Worm (Caenorhabditis elegans) whole organism, late embryonic: ENCODE results near the gene C46C11.3.

ENCODE experiments used
- C08G9.2 ChIP-seq: sonication (generic microtip); optimal IDR thresholded peaks from 2 replicates; lab custom pipeline; 2016; ENCODE audit warnings: mild to moderate bottlenecking, missing genetic modification characterization, moderate library complexity, missing compliant biosample characterization
- F13H6.1 ChIP-seq: sonication (generic microtip); optimal IDR thresholded peaks from 2 replicates; lab custom pipeline; 2016; ENCODE audit warnings: missing genetic modification characterization, missing compliant biosample characterization
- K02D7.2 ChIP-seq: sonication (generic microtip); optimal IDR thresholded peaks from 2 replicates; lab custom pipeline; 2017; ENCODE audit warnings: mild to moderate bottlenecking, missing genetic modification characterization, missing compliant biosample characterization
- K09A11.1 ChIP-seq: sonication (generic microtip); optimal IDR thresholded peaks from 2 replicates; lab custom pipeline; 2017; ENCODE audit warnings: antibody characterized with exemption, mild to moderate bottlenecking, missing genetic modification characterization, missing compliant biosample characterization; ENCODE audit not compliant: insufficient read depth
- T23F11.4 ChIP-seq: fragments of 200-800 bp; sonication (Bioruptor generic); optimal IDR thresholded peaks from 2 replicates; lab custom pipeline; 2018; ENCODE audit warnings: mild to moderate bottlenecking, missing genetic modification characterization, missing compliant biosample characterization
- Y22D7AL.16 ChIP-seq: sonication (generic microtip); optimal IDR thresholded peaks from 2 replicates; lab custom pipeline; 2016; ENCODE audit warnings: missing genetic modification characterization, missing compliant biosample characterization
- ceh-14 ChIP-seq: sonication (generic microtip); optimal IDR thresholded peaks from 2 replicates; lab custom pipeline; 2016; ENCODE audit warnings: missing genotype, missing genetic modification characterization, missing compliant biosample characterization
- ceh-18 ChIP-seq: sonication (generic microtip); optimal IDR thresholded peaks from 2 replicates; lab custom pipeline; 2016; ENCODE audit warnings: missing genetic modification characterization, missing compliant biosample characterization
- ceh-2 ChIP-seq: sonication (generic microtip); optimal IDR thresholded peaks from 2 replicates; lab custom pipeline; 2016; ENCODE audit warnings: missing genotype, missing genetic modification characterization, missing compliant biosample characterization
- ceh-22 ChIP-seq: sonication (generic microtip); optimal IDR thresholded peaks from 2 replicates; lab custom pipeline; 2017; ENCODE audit warnings: missing biosample characterization, missing genetic modification characterization
- ceh-24 ChIP-seq: sonication (generic microtip); optimal IDR thresholded peaks from 2 replicates; lab custom pipeline; 2016; ENCODE audit warnings: mild to moderate bottlenecking, missing genetic modification characterization, missing compliant biosample characterization
- ceh-31 ChIP-seq: sonication (generic microtip); optimal IDR thresholded peaks from 2 replicates; lab custom pipeline; 2016; ENCODE audit warnings: missing genetic modification characterization, missing compliant biosample characterization
- ceh-34 ChIP-seq: sonication (generic microtip); optimal IDR thresholded peaks from 2 replicates; lab custom pipeline; 2016; ENCODE audit warnings: mild to moderate bottlenecking, missing genetic modification characterization, missing compliant biosample characterization
- ceh-45 ChIP-seq: fragments of 200-800 bp; sonication (Bioruptor generic); IDR thresholded peaks from 2 replicates; pipeline ENCODE4 v1.3.6; 2022; ENCODE audit warnings: missing genetic modification reagents, missing genetic modification characterization, missing compliant biosample characterization
- ceh-6 ChIP-seq: fragments of 200-800 bp; sonication (Bioruptor generic); optimal IDR thresholded peaks from 2 replicates; lab custom pipeline; 2018; ENCODE audit warnings: mild to moderate bottlenecking, missing genetic modification characterization, missing compliant biosample characterization
- che-1 ChIP-seq: sonication (generic microtip); optimal IDR thresholded peaks from 2 replicates; lab custom pipeline; 2016; ENCODE audit warnings: mild to moderate bottlenecking, missing genetic modification characterization, missing compliant biosample characterization
- dmd-4 ChIP-seq: sonication (generic microtip); optimal IDR thresholded peaks from 2 replicates; lab custom pipeline; 2016; ENCODE audit warnings: borderline replicate concordance, missing genetic modification characterization, missing compliant biosample characterization
- dve-1 ChIP-seq: sonication (generic microtip); optimal IDR thresholded peaks from 2 replicates; lab custom pipeline; 2017; ENCODE audit warnings: antibody characterized with exemption, mild to moderate bottlenecking, missing genetic modification characterization, missing compliant biosample characterization
- elt-2 ChIP-seq: sonication (generic microtip); optimal IDR thresholded peaks from 2 replicates; lab custom pipeline; 2016; ENCODE audit warnings: missing genetic modification reagents, missing genetic modification characterization, missing compliant biosample characterization
- fkh-10 ChIP-seq: fragments of 150-350 bp; optimal IDR thresholded peaks from 2 replicates; lab custom pipeline; 2014; ENCODE audit warnings: missing biosample characterization, missing genetic modification reagents, missing genetic modification characterization
- gmeb-2 ChIP-seq: sonication (generic microtip); optimal IDR thresholded peaks from 2 replicates; lab custom pipeline; 2016; ENCODE audit warnings: missing genetic modification characterization, inconsistent platforms, missing compliant biosample characterization
- hlh-13 ChIP-seq: fragments of 200-800 bp; sonication (Bioruptor generic); optimal IDR thresholded peaks from 2 replicates; lab custom pipeline; 2018; ENCODE audit warnings: mild to moderate bottlenecking, missing genetic modification characterization, missing compliant biosample characterization
- hlh-15 ChIP-seq: sonication (generic microtip); optimal IDR thresholded peaks from 2 replicates; lab custom pipeline; 2016; ENCODE audit warnings: missing genetic modification characterization, missing compliant biosample characterization
- hlh-6 ChIP-seq: sonication (generic microtip); optimal IDR thresholded peaks from 2 replicates; lab custom pipeline; 2016; ENCODE audit warnings: missing genotype, missing genetic modification characterization, missing compliant biosample characterization
- hlh-8 ChIP-seq: sonication (generic microtip); optimal IDR thresholded peaks from 2 replicates; lab custom pipeline; 2016; ENCODE audit warnings: missing genotype, missing genetic modification characterization, missing compliant biosample characterization
- lim-6 ChIP-seq: sonication (generic microtip); optimal IDR thresholded peaks from 2 replicates; lab custom pipeline; 2016; ENCODE audit warnings: missing genetic modification characterization, missing compliant biosample characterization
- madf-2 ChIP-seq: sonication (generic microtip); optimal IDR thresholded peaks from 2 replicates; lab custom pipeline; 2017; ENCODE audit warnings: missing genetic modification characterization, missing compliant biosample characterization
- nfya-1 ChIP-seq: sonication (generic microtip); optimal IDR thresholded peaks from 2 replicates; lab custom pipeline; 2017; ENCODE audit warnings: missing genetic modification characterization, mild to moderate bottlenecking, missing compliant biosample characterization, antibody characterized with exemption, moderate library complexity
- nhr-11 ChIP-seq: fragments of 150-350 bp; optimal IDR thresholded peaks from 2 replicates; lab custom pipeline; 2014; ENCODE audit warnings: missing biosample characterization, missing genetic modification characterization
- odd-2 ChIP-seq: sonication (generic microtip); optimal IDR thresholded peaks from 2 replicates; lab custom pipeline; 2017; ENCODE audit warnings: antibody characterized with exemption, mild to moderate bottlenecking, missing genetic modification characterization, missing compliant biosample characterization
- pag-3 ChIP-seq: sonication (generic microtip); optimal IDR thresholded peaks from 2 replicates; lab custom pipeline; 2016; ENCODE audit warnings: missing compliant biosample characterization, missing genetic modification characterization, borderline replicate concordance
- pat-9 ChIP-seq: fragments of 200-800 bp; sonication (Bioruptor generic); optimal IDR thresholded peaks from 2 replicates; lab custom pipeline; 2018; ENCODE audit warnings: mild to moderate bottlenecking, missing genetic modification characterization, moderate library complexity, missing compliant biosample characterization
- pax-1 ChIP-seq: fragments of 150-350 bp; optimal IDR thresholded peaks from 2 replicates; lab custom pipeline; 2014; ENCODE audit warnings: missing biosample characterization, missing genetic modification characterization
- pha-2 ChIP-seq: sonication (generic microtip); optimal IDR thresholded peaks from 2 replicates; lab custom pipeline; 2017; ENCODE audit warnings: mild to moderate bottlenecking, missing genetic modification characterization, missing compliant biosample characterization
- pha-4 ChIP-seq: fragments of 150-350 bp; optimal IDR thresholded peaks from 2 replicates; lab custom pipeline; 2018; ENCODE audit warnings: missing biosample characterization, missing genetic modification reagents, missing genetic modification characterization
- pqm-1 ChIP-seq: sonication (generic microtip); optimal IDR thresholded peaks from 2 replicates; lab custom pipeline; 2016; ENCODE audit warnings: missing genetic modification characterization, missing compliant biosample characterization
- pros-1 ChIP-seq: fragments of 150-350 bp; optimal IDR thresholded peaks from 2 replicates; lab custom pipeline; 2014; ENCODE audit warnings: missing biosample characterization, missing genetic modification reagents, missing genetic modification characterization
- ref-2 ChIP-seq: sonication (generic microtip); optimal IDR thresholded peaks from 2 replicates; lab custom pipeline; 2016; ENCODE audit warnings: missing genetic modification characterization, missing compliant biosample characterization
- sox-4 ChIP-seq: sonication (generic microtip); optimal IDR thresholded peaks from 2 replicates; lab custom pipeline; 2017; ENCODE audit warnings: mild to moderate bottlenecking, missing genetic modification characterization, inconsistent platforms, missing compliant biosample characterization
- syd-9 ChIP-seq: sonication (generic microtip); optimal IDR thresholded peaks from 2 replicates; lab custom pipeline; 2016; ENCODE audit warnings: mild to moderate bottlenecking, missing genetic modification characterization, moderate library complexity, missing compliant biosample characterization
- tbx-2 ChIP-seq: sonication (generic microtip); optimal IDR thresholded peaks from 2 replicates; lab custom pipeline; 2016; ENCODE audit warnings: missing genetic modification characterization, missing compliant biosample characterization
- tbx-7 ChIP-seq: sonication (generic microtip); optimal IDR thresholded peaks from 2 replicates; lab custom pipeline; 2016; ENCODE audit warnings: missing genotype, missing genetic modification characterization, missing compliant biosample characterization
- ttx-3 ChIP-seq: sonication (generic microtip); optimal IDR thresholded peaks from 2 replicates; lab custom pipeline; 2016; ENCODE audit warnings: missing genetic modification reagents, missing genetic modification characterization, missing compliant biosample characterization
- unc-3 ChIP-seq, 2 experiments: fragments of 200-800 bp in 1 of 2; sonication (Bioruptor generic) in 1 of 2; sonication (generic microtip) in 1 of 2; conservative IDR thresholded peaks in 1 of 2; optimal IDR thresholded peaks in 1 of 2; 2 replicates each; pipeline versions ENCODE4 v1.3.6 to Lab custom; 2016 to 2022; ENCODE audit warnings: missing compliant biosample characterization in 2 of 2, missing genetic modification characterization in 2 of 2, missing genetic modification reagents in 1 of 2
- unc-55 ChIP-seq: sonication (generic microtip); optimal IDR thresholded peaks from 2 replicates; lab custom pipeline; 2017; ENCODE audit warnings: missing biosample characterization, missing genetic modification reagents, missing genetic modification characterization

C46C11.3 gene

DNA sequence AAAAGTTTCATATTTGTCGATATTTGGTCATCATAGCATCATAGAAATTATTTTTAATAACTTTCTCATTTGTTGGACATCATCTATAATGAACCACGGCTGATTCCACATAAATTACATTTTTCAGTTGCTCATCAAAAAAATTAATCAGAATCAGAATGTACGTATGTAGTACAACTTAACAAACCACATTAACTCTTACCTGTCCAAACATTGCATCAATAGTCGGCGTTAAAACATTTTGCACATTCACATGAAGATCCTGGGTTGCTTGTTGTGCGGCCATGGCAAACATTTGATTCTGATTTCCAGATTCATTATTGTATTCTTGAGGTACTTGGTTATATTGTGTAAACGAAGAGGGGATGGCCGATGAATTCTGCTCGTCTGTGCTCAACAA lies 36.2 kb downstream of the C46C11.3 start (continued):
- TF ChIP-seq ceh-2 (tag; lab: Kevin White, UChicago) (no peak), pag-3 (tag; lab: Kevin White, UChicago) (no peak), pha-4 (tag; lab: Kevin White, UChicago) (no peak)

DNA sequence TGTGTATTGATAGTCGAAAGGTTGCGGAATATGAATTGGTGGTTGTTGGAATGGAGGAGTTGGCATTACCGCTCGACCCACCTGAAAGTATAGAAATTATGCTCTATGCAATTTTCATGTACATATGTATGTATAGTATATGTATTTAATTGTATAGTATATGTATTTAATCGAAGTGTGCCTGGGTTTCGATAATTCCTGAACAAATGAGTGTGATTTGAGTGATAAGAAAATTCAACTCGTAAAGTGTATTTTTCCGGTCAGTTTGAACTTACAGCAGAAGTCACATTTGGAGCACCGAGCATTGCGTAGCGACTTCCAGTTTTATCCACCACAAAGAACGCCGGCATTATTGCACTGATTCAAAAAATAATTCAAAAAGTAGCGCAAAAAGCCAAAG lies 36.6 kb downstream of the C46C11.3 start:
- TF ChIP-seq ceh-45 (GFP tag; lab: Robert Waterston, UW) (no peak), ceh-31 (tag; lab: Kevin White, UChicago) (no peak), hlh-8 (tag; lab: Kevin White, UChicago) (no peak), pax-1 (tag; lab: Kevin White, UChicago) (no peak), gmeb-2 (tag; lab: Kevin White, UChicago) (no peak), ceh-34 (tag; lab: Kevin White, UChicago) (no peak), T23F11.4 (GFP tag; lab: Kevin White, UChicago) (no peak), unc-3 (GFP tag; conservative IDR thresholded peaks at IDR 0.05; lab: Robert Waterston, UW) (no peak), unc-3 (tag; optimal IDR thresholded peaks at IDR 0.05; lab: Kevin White, UChicago) (no peak), fkh-10 (GFP tag; lab: Kevin White, UChicago) (no peak), ceh-2 (tag; lab: Kevin White, UChicago) (no peak), ceh-14 (no peak), ceh-22 (no peak), dmd-4 (no peak), elt-2 (tag; lab: Kevin White, UChicago) (no peak), K09A11.1 (no peak)

DNA sequence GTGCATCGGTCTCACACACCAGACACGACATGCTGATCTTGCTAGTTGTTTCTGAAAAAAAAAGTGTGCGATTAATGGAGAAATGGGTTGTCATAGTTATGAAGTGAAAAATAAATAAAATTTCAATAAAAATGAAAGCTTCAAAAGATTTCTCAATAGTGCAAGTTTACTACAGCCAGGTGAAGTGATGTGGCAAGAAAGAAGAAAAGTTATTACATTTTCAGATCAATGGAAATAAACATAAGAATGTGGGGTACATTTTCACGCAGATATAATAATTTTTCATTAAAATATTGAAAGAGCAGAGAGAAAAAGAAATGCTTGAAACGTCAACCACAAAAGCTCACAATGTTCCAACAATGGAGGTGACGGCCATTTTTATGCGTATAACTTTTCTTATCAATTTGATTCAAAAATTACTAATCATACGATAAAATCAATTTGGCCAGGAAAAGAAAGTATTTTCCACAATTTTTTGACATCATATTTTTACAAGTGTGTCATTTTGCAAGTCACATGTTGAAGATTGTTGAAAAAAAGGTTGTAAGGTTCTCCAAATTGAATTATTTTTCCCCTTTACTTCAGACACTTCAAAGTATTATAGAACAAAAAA lies 38.2 kb downstream of the C46C11.3 start, which contains the start of gene nhr-45:
nhr-45 (minus strand) TSS at position 51 of the 613 bp plus-strand sequence.
- no peak for TF ChIP-seq ceh-18 (tag; lab: Kevin White, UChicago)
- TF ChIP-seq pat-9 (tag; lab: Kevin White, UChicago) = no peak
- TF ChIP-seq gmeb-2 (tag; lab: Kevin White, UChicago) = no peak
- no peak for TF ChIP-seq lim-6
- no peak for TF ChIP-seq odd-2
- TF ChIP-seq T23F11.4 (GFP tag; lab: Kevin White, UChicago) = no peak
- no peak for TF ChIP-seq ttx-3 (tag; lab: Kevin White, UChicago)
- TF ChIP-seq nhr-11 (tag; lab: Kevin White, UChicago) = no peak
- no peak for TF ChIP-seq madf-2 (tag; lab: Kevin White, UChicago)
- TF ChIP-seq Y22D7AL.16 (tag; lab: Kevin White, UChicago) = no peak
- TF ChIP-seq ceh-24 = no peak
- TF ChIP-seq ceh-34 (tag; lab: Kevin White, UChicago) = no peak
- TF ChIP-seq hlh-6 (tag; lab: Kevin White, UChicago) = no peak
- TF ChIP-seq unc-55 (GFP tag; lab: Kevin White, UChicago) = no peak

DNA sequence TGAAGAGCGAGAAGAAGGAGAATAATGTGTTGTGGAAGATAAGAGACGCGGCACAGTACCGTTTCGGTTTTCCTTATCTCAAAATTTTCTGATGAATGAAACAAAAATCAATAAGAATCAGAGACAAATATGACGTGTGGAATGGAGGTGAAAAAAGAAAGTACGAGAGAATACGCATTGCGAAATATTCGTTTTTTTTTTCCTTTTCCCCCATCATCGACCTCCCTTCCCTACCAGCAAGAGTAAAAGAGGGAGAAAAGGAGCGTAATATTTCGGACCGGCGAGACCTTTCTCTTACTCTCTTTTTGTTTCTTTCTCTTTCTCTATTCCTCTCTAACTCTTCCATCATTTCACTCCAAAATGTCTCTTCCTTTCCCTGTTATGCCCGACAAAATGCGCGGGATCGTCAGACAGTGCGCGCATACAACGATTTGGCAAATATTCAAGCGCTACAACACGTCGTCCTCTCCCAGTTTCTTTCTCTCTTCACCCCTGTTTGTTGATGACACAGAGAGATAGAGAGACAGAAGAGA lies 40.2 kb downstream of the C46C11.3 start:
- TF ChIP-seq pros-1 (tag; lab: Kevin White, UChicago) = peak; percentile 21
- TF ChIP-seq ceh-6 (GFP tag; lab: Kevin White, UChicago) = no peak
- no peak for TF ChIP-seq che-1
- peak; percentile 8 for TF ChIP-seq pha-2
- no peak for TF ChIP-seq sox-4 (tag; lab: Kevin White, UChicago)
- no peak for TF ChIP-seq madf-2 (tag; lab: Kevin White, UChicago)
- TF ChIP-seq tbx-7 (tag; lab: Kevin White, UChicago) = no peak
- peak; percentile 38 for TF ChIP-seq ceh-31 (tag; lab: Kevin White, UChicago)
- no peak for TF ChIP-seq F13H6.1
- peak; percentile 44 for TF ChIP-seq ceh-18 (tag; lab: Kevin White, UChicago)
- TF ChIP-seq dve-1 = no peak
- TF ChIP-seq elt-2 (tag; lab: Kevin White, UChicago) = peak; percentile 41
- TF ChIP-seq hlh-13 (GFP tag; lab: Kevin White, UChicago) = no peak
- no peak for TF ChIP-seq hlh-15 (tag; lab: Kevin White, UChicago)
- TF ChIP-seq ref-2 (tag; lab: Kevin White, UChicago) = peak; percentile 19
- TF ChIP-seq K02D7.2 (tag; lab: Kevin White, UChicago) = no peak
- TF ChIP-seq tbx-2 = no peak
- no peak for TF ChIP-seq fkh-10 (GFP tag; lab: Kevin White, UChicago)
- no peak for TF ChIP-seq pqm-1 (tag; lab: Kevin White, UChicago)
- TF ChIP-seq C08G9.2 = no peak
- peak; percentile 21 for TF ChIP-seq nfya-1 (tag; lab: Kevin White, UChicago)
- no peak for TF ChIP-seq syd-9 (tag; lab: Kevin White, UChicago)
